Fruit fly (Drosophila melanogaster): ENCODE results near the gene Or85d.

The Or85d gene

dm6 chr3R:8577409-8578255, 25.2 kb downstream of the Or85d start, which contains the start of gene 5-HT2B (continued):
- TF ChIP-seq bbx (GFP tag; IDR thresholded peaks at IDR 0.05; ENCODE audit: partially characterized antibody) = no peak
- TF ChIP-seq Dll (GFP tag; IDR thresholded peaks at IDR 0.05; ENCODE audit: partially characterized antibody) = no peak
- no peak for TF ChIP-seq CG12071 (GFP tag; optimal IDR thresholded peaks at IDR 0.05)
- no peak for TF ChIP-seq CG10274 (GFP tag; optimal IDR thresholded peaks at IDR 0.05)
- no peak for TF ChIP-seq CG14860 (GFP tag; IDR thresholded peaks at IDR 0.05; ENCODE audit: partially characterized antibody)
- no peak for TF ChIP-seq jing (GFP tag; optimal IDR thresholded peaks at IDR 0.05)
- no peak for TF ChIP-seq fd102C (GFP tag; optimal IDR thresholded peaks at IDR 0.05)
- TF ChIP-seq az2 (GFP tag; optimal IDR thresholded peaks at IDR 0.05) = no peak
- TF ChIP-seq Lhr (GFP tag; optimal IDR thresholded peaks at IDR 0.05) = no peak
- TF ChIP-seq lov (optimal IDR thresholded peaks at IDR 0.05) = no peak
- no peak for TF ChIP-seq lov (GFP tag; IDR thresholded peaks at IDR 0.05)
- TF ChIP-seq CG3995 (GFP tag; optimal IDR thresholded peaks at IDR 0.05) = no peak
- peak; percentile 37 for TF ChIP-seq CG9727 (GFP tag; optimal IDR thresholded peaks at IDR 0.05)
- no peak for TF ChIP-seq schlank (tag; optimal IDR thresholded peaks at IDR 0.05)
- no peak for TF ChIP-seq luna (GFP tag; optimal IDR thresholded peaks at IDR 0.05)
- TF ChIP-seq CG2120 (GFP tag; optimal IDR thresholded peaks at IDR 0.05) = peak; percentile 49
- no peak for TF ChIP-seq prd (optimal IDR thresholded peaks at IDR 0.05)
- 0 out of 3 replicates have a peak, but pooled peaks have one; percentile 5 for TF ChIP-seq prd (GFP tag; IDR thresholded peaks at IDR 0.05)
- TF ChIP-seq CG6791 (GFP tag; IDR thresholded peaks at IDR 0.05; ENCODE audit: partially characterized antibody) = no peak
- no peak for TF ChIP-seq gcm2 (GFP tag; optimal IDR thresholded peaks at IDR 0.05)
- no peak for TF ChIP-seq ap (GFP tag; IDR thresholded peaks at IDR 0.05)
- no peak for TF ChIP-seq ham (GFP tag; IDR thresholded peaks at IDR 0.05)
- peak; percentile 44 for TF ChIP-seq CG13296 (GFP tag; optimal IDR thresholded peaks at IDR 0.05)
- no peak for TF ChIP-seq eve (GFP tag; optimal IDR thresholded peaks at IDR 0.05)
- TF ChIP-seq CG12942 (GFP tag; optimal IDR thresholded peaks at IDR 0.05) = no peak
- no peak for TF ChIP-seq HmgZ (tag; optimal IDR thresholded peaks at IDR 0.05)
- TF ChIP-seq Neu2 (GFP tag; optimal IDR thresholded peaks at IDR 0.05; ENCODE audit: borderline replicate concordance) = no peak
- TF ChIP-seq Lim3 (GFP tag; IDR thresholded peaks at IDR 0.05) = no peak
- peak; percentile 60 for TF ChIP-seq CG3281 (GFP tag; optimal IDR thresholded peaks at IDR 0.05)
- no peak for TF ChIP-seq CG18011 (GFP tag; optimal IDR thresholded peaks at IDR 0.05)
- TF ChIP-seq E2f1 (GFP tag; IDR thresholded peaks at IDR 0.05) = no peak
- peak; percentile 20 for TF ChIP-seq B-H2 (GFP tag; optimal IDR thresholded peaks at IDR 0.05)
- TF ChIP-seq bowl (GFP tag; IDR thresholded peaks at IDR 0.05) = no peak
- peak; percentile 44 for TF ChIP-seq CG6854 (GFP tag; optimal IDR thresholded peaks at IDR 0.05)
- no peak for TF ChIP-seq ac (GFP tag; optimal IDR thresholded peaks at IDR 0.05)
- TF ChIP-seq CG11723 (GFP tag; optimal IDR thresholded peaks at IDR 0.05) = no peak
- TF ChIP-seq CG7357 (GFP tag; IDR thresholded peaks at IDR 0.05) = 0 out of 3 replicates have a peak, but pooled peaks have one; percentile 30
- 0 out of 2 replicates have a peak, but pooled peaks have one; percentile 20 for TF ChIP-seq CG10366 (GFP tag; IDR thresholded peaks at IDR 0.05)
- TF ChIP-seq kni (GFP tag; optimal IDR thresholded peaks at IDR 0.05) = no peak
- no peak for TF ChIP-seq CrebB (tag; optimal IDR thresholded peaks at IDR 0.05)
- no peak for TF ChIP-seq MESR4 (GFP tag; optimal IDR thresholded peaks at IDR 0.05)
- TF ChIP-seq toy (GFP tag; IDR thresholded peaks at IDR 0.05) = no peak
- no peak for TF ChIP-seq Gsc (GFP tag; IDR thresholded peaks at IDR 0.05)
- no peak for TF ChIP-seq HmgD (GFP tag; optimal IDR thresholded peaks at IDR 0.05)
- no peak for TF ChIP-seq CG3163 (GFP tag; optimal IDR thresholded peaks at IDR 0.05)
- no peak for TF ChIP-seq jumu (GFP tag; optimal IDR thresholded peaks at IDR 0.05)
- no peak for TF ChIP-seq D (optimal IDR thresholded peaks at IDR 0.05)
- no peak for TF ChIP-seq D (GFP tag; optimal IDR thresholded peaks at IDR 0.05)
- TF ChIP-seq CG2875 (GFP tag; optimal IDR thresholded peaks at IDR 0.05) = no peak
- peak; percentile 51 for TF ChIP-seq CG15269 (tag; optimal IDR thresholded peaks at IDR 0.05)

Data from whole organism, embryonic.